Fruit fly (Drosophila melanogaster) Kc167 (cell line): ENCODE measurements around the gene CG31676.

ENCODE experiments used
- Myc ChIP-seq: fragments of >200 bp; optimal IDR thresholded peaks from 2 replicates; lab custom pipeline; 2017; ENCODE audit warnings: missing external identifiers
- h ChIP-seq: fragments of >200 bp; optimal IDR thresholded peaks from 3 replicates; lab custom pipeline; 2018; ENCODE audit warnings: missing external identifiers
- insv ChIP-seq: fragments of >200 bp; optimal IDR thresholded peaks from 3 replicates; lab custom pipeline; 2018; ENCODE audit warnings: missing external identifiers

DNA sequence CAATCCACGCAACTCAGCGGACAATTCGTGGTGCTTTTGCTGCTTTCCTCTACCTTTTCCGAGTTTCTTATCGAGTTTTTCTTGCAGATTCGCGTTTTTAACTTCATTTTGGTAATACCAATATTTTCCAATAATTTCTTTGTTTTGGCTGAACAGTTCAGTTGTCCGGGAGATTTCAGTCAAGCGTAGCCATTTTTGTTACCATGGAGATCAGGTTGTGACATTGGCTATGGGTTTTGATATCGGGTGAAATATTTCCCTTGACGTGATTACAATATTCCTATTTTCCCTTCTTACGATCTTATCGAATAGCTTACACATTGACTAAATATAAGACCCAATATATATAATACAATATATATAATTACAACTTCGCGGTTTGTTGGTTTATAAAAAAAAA, 5.0 kb upstream of the CG31676 start, which contains the start of gene Oseg5:
- TF ChIP-seq Myc (no peak), insv (no peak), h (lab: Kevin White, UChicago) (no peak)
